Worm (Caenorhabditis elegans): ENCODE results near the gene T10H9.1.

DNA sequence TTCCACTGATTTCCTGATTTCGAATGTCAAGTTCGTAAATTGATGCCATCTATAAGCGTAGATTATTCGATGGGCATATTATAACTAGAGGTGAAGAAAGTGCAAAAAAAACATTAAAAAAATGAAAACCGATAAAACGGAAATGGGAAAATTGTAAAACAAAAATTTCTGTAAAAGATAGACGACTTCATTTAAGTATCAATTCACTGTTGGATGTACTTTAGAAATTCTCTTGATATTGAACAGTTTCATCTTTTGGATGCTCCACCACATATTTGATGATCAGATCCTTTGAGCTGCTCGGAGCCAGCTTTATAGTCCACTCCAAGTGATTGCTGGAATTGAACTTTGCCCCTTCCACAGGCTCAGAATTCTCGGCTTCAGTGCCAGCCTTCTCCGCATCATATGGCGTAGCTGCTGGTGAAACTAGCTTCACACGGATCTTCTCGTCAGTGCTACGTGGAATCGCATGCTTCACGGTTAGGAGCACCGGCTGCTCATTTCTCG, 46.8 kb upstream of the T10H9.1 start, which contains the start of gene ZK1055.6:
- TF ChIP-seq unc-39 (tag; optimal IDR thresholded peaks at IDR 0.05) = no peak
- no peak for TF ChIP-seq hlh-1 (tag; optimal IDR thresholded peaks at IDR 0.05)
- TF ChIP-seq mab-5 (tag; optimal IDR thresholded peaks at IDR 0.05) = no peak
- TF ChIP-seq elt-3 (tag; optimal IDR thresholded peaks at IDR 0.05) = no peak
- no peak for TF ChIP-seq lin-13 (tag; optimal IDR thresholded peaks at IDR 0.05)
- TF ChIP-seq blmp-1 (tag; optimal IDR thresholded peaks at IDR 0.05) = no peak
- TF ChIP-seq ztf-11 (tag; optimal IDR thresholded peaks at IDR 0.05) = no peak
- no peak for TF ChIP-seq nhr-12 (tag; optimal IDR thresholded peaks at IDR 0.05)
- TF ChIP-seq nhr-28 (tag; optimal IDR thresholded peaks at IDR 0.05) = no peak
- no peak for TF ChIP-seq ham-2 (GFP tag; optimal IDR thresholded peaks at IDR 0.05)
- no peak for TF ChIP-seq nhr-237 (tag; optimal IDR thresholded peaks at IDR 0.05)

Measured in whole organism, mixed stage, embryonic.